Worm (Caenorhabditis elegans) whole organism, midembryonic: ENCODE results near the gene set-5.

Source experiments
- T22C8.4 ChIP-seq: fragments of 200-800 bp; sonication (Bioruptor generic); IDR thresholded peaks from 2 replicates; pipeline ENCODE4 v1.3.6; 2022; ENCODE audit warnings: missing genetic modification characterization, missing compliant biosample characterization
- cog-1 ChIP-seq: sonication (generic microtip); optimal IDR thresholded peaks from 2 replicates; lab custom pipeline; 2016; ENCODE audit warnings: missing genetic modification characterization, missing compliant biosample characterization
- flt-1 ChIP-seq: fragments of 200-800 bp; sonication (Bioruptor generic); IDR thresholded peaks from 2 replicates; pipeline ENCODE4 v1.3.6; 2022; ENCODE audit warnings: missing genetic modification characterization, missing compliant biosample characterization
- klf-2 ChIP-seq: fragments of 200-800 bp; sonication (Bioruptor generic); conservative IDR thresholded peaks from 2 replicates; pipeline ENCODE4 v1.3.6; 2022; ENCODE audit warnings: missing genetic modification reagents, missing genetic modification characterization, missing compliant biosample characterization
- med-1 ChIP-seq: sonication (generic microtip); optimal IDR thresholded peaks from 2 replicates; lab custom pipeline; 2017; ENCODE audit warnings: missing genetic modification characterization, mild to moderate bottlenecking, missing compliant biosample characterization, antibody characterized with exemption, missing genetic modification reagents; ENCODE audit not compliant: insufficient read depth
- ref-1 ChIP-seq: fragments of 200-800 bp; sonication (Bioruptor generic); conservative IDR thresholded peaks from 2 replicates; pipeline ENCODE4 v1.3.6; 2022; ENCODE audit warnings: missing genetic modification reagents, missing genetic modification characterization, missing compliant biosample characterization
- tab-1 ChIP-seq: fragments of 200-800 bp; sonication (Bioruptor generic); IDR thresholded peaks from 2 replicates; pipeline ENCODE4 v1.3.6; 2022; ENCODE audit warnings: missing genetic modification characterization, missing compliant biosample characterization
- ztf-29 ChIP-seq: fragments of 200-800 bp; sonication (Bioruptor generic); IDR thresholded peaks from 2 replicates; pipeline ENCODE4 v1.3.6; 2022; ENCODE audit warnings: missing genetic modification reagents, missing genetic modification characterization, missing compliant biosample characterization

DNA sequence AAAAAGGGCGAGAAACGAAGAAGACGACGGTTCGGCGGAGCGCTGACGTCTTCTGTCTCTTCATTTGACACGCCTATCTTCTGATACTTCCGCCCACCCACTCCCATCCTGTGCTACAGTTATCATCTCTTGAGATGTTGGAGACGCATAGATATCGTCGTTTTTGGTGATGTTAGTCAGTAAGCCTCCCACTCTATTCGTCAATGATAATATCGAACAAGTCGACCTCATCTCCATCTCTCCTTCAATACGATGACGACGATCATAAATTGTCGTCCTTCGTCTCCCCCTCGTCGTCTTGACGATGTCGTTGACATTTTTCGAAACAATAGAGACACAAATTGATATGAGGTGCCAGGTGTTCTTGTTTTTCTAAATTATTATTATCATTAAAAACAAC is 40.6 kb upstream of the set-5 start, which contains the start of gene slc-25A29:
- TF ChIP-seq flt-1 (GFP tag; lab: Robert Waterston, UW) (no peak), med-1 (GFP tag; lab: Kevin White, UChicago) (no peak), klf-2 (GFP tag; lab: Robert Waterston, UW) (no peak), T22C8.4 (no peak), ztf-29 (GFP tag; lab: Robert Waterston, UW) (no peak), tab-1 (GFP tag; lab: Robert Waterston, UW) (no peak), cog-1 (tag; lab: Kevin White, UChicago) (no peak), ref-1 (GFP tag; lab: Robert Waterston, UW) (no peak)
